Fruit fly (Drosophila melanogaster) whole organism, prepupa: ENCODE results near the gene drongo.

Experiments
- Blimp-1 ChIP-seq: fragments of 200-800 bp; sonication (Bioruptor generic); optimal IDR thresholded peaks from 3 replicates; lab custom pipeline; 2017; ENCODE audit warnings: missing biosample characterization, missing genetic modification characterization, mild to moderate bottlenecking, moderate library complexity, missing genetic modification reagents
- CG10631 ChIP-seq: fragments of 200-800 bp; sonication (Bioruptor generic); optimal IDR thresholded peaks from 2 replicates; lab custom pipeline; 2016; ENCODE audit warnings: missing biosample characterization, missing genetic modification characterization
- CG10669 ChIP-seq: fragments of 200-800 bp; sonication (Bioruptor generic); optimal IDR thresholded peaks from 3 replicates; lab custom pipeline; 2018; ENCODE audit warnings: missing biosample characterization, mild to moderate bottlenecking, missing genetic modification characterization, moderate library complexity
- CG11294 ChIP-seq: fragments of 200-800 bp; sonication (Bioruptor generic); IDR thresholded peaks from 2 replicates; pipeline ENCODE4 v1.3.6; 2022; ENCODE audit warnings: missing biosample characterization, missing genetic modification characterization
- CG11762 ChIP-seq: fragments of 200-800 bp; sonication (Bioruptor generic); optimal IDR thresholded peaks from 3 replicates; lab custom pipeline; 2016; ENCODE audit warnings: missing biosample characterization, missing genetic modification characterization; ENCODE audit not compliant: insufficient read depth
- CG11902 ChIP-seq: fragments of 200-800 bp; sonication (Bioruptor generic); optimal IDR thresholded peaks from 3 replicates; lab custom pipeline; 2016; ENCODE audit warnings: missing biosample characterization, missing genetic modification characterization
- CG15336 ChIP-seq: fragments of 200-800 bp; sonication (Bioruptor generic); IDR thresholded peaks from 2 replicates; pipeline ENCODE4 v1.3.6; 2022; ENCODE audit warnings: missing biosample characterization, missing genetic modification characterization
- CG16779 ChIP-seq: fragments of 200-800 bp; sonication (Bioruptor generic); optimal IDR thresholded peaks from 3 replicates; lab custom pipeline; 2017; ENCODE audit warnings: missing biosample characterization, mild to moderate bottlenecking, missing genetic modification characterization
- CG3032 ChIP-seq: fragments of 200-800 bp; optimal IDR thresholded peaks from 2 replicates; lab custom pipeline; 2019; ENCODE audit warnings: missing biosample characterization, mild to moderate bottlenecking, missing genetic modification characterization, moderate library complexity
- CG31627 ChIP-seq: fragments of 200-800 bp; sonication (Bioruptor generic); optimal IDR thresholded peaks from 3 replicates; lab custom pipeline; 2016; ENCODE audit warnings: missing biosample characterization, missing genetic modification characterization
- CG34406 ChIP-seq: fragments of 200-800 bp; sonication (Bioruptor generic); optimal IDR thresholded peaks from 3 replicates; lab custom pipeline; 2016; ENCODE audit warnings: missing biosample characterization, missing genetic modification characterization
- CG4318 ChIP-seq: fragments of 200-800 bp; sonication (Bioruptor generic); optimal IDR thresholded peaks from 3 replicates; lab custom pipeline; 2017; ENCODE audit warnings: missing biosample characterization, mild to moderate bottlenecking, missing genetic modification characterization
- CG6163 ChIP-seq: fragments of 200-800 bp; sonication (Bioruptor generic); IDR thresholded peaks from 3 replicates; pipeline ENCODE4 v1.3.6; 2022; ENCODE audit warnings: missing biosample characterization, missing genetic modification characterization
- CG6276 ChIP-seq: fragments of 200-800 bp; sonication (Bioruptor generic); optimal IDR thresholded peaks from 2 replicates; lab custom pipeline; 2017; ENCODE audit warnings: missing biosample characterization, mild to moderate bottlenecking, missing genetic modification characterization
- CG6792 ChIP-seq: fragments of 200-800 bp; sonication (Bioruptor generic); optimal IDR thresholded peaks from 3 replicates; lab custom pipeline; 2016; ENCODE audit warnings: missing biosample characterization, missing genetic modification characterization
- CG6854 ChIP-seq: fragments of 200-800 bp; sonication (Bioruptor generic); optimal IDR thresholded peaks from 2 replicates; lab custom pipeline; 2017; ENCODE audit warnings: missing biosample characterization, mild to moderate bottlenecking, missing genetic modification characterization
- CG7368 ChIP-seq: fragments of 200-800 bp; sonication (Bioruptor generic); optimal IDR thresholded peaks from 3 replicates; lab custom pipeline; 2016; ENCODE audit warnings: missing biosample characterization, missing genetic modification characterization
- CG8119 ChIP-seq: fragments of 200-800 bp; sonication (Bioruptor generic); IDR thresholded peaks from 3 replicates; pipeline ENCODE4 v1.3.6; 2022; ENCODE audit warnings: missing biosample characterization, missing genetic modification characterization
- CG8319 ChIP-seq: fragments of 200-800 bp; sonication (Bioruptor generic); optimal IDR thresholded peaks from 3 replicates; lab custom pipeline; 2016; ENCODE audit warnings: missing biosample characterization, missing genetic modification characterization
- CG9139 ChIP-seq: fragments of 200-800 bp; sonication (Bioruptor generic); optimal IDR thresholded peaks from 3 replicates; lab custom pipeline; 2017; ENCODE audit warnings: missing biosample characterization, mild to moderate bottlenecking, missing genetic modification characterization
- Eip75B ChIP-seq: fragments of 200-800 bp; sonication (Bioruptor generic); optimal IDR thresholded peaks from 3 replicates; lab custom pipeline; 2016; ENCODE audit warnings: missing biosample characterization, missing genetic modification characterization
- Eip78C ChIP-seq: fragments of 200-800 bp; sonication (Bioruptor generic); peaks from one replicate; lab custom pipeline; 2016; ENCODE audit warnings: missing biosample characterization, missing genetic modification characterization
- Ets21C ChIP-seq: fragments of 200-800 bp; sonication (Bioruptor generic); optimal IDR thresholded peaks from 3 replicates; lab custom pipeline; 2016; ENCODE audit warnings: missing biosample characterization, missing genetic modification characterization
- Ets96B ChIP-seq: fragments of 200-800 bp; optimal IDR thresholded peaks from 2 replicates; lab custom pipeline; 2019; ENCODE audit warnings: missing biosample characterization, mild to moderate bottlenecking, missing genetic modification characterization, moderate library complexity
- Gug ChIP-seq: fragments of 200-800 bp; sonication (Bioruptor generic); IDR thresholded peaks from 2 replicates; pipeline ENCODE4 v1.3.6; 2022; ENCODE audit warnings: missing biosample characterization, missing genetic modification characterization
- Hr38 ChIP-seq: sonication (Bioruptor generic); optimal IDR thresholded peaks from 2 replicates; lab custom pipeline; 2016; ENCODE audit warnings: missing biosample characterization, missing genetic modification characterization
- Hr39 ChIP-seq: fragments of 200-800 bp; sonication (Bioruptor generic); optimal IDR thresholded peaks from 2 replicates; lab custom pipeline; 2016; ENCODE audit warnings: missing biosample characterization, missing genetic modification characterization
- Hr4 ChIP-seq: fragments of 200-800 bp; sonication (Bioruptor generic); optimal IDR thresholded peaks from 3 replicates; lab custom pipeline; 2016; ENCODE audit warnings: missing biosample characterization, missing genetic modification characterization
- Met ChIP-seq: fragments of 200-800 bp; sonication (Bioruptor generic); optimal IDR thresholded peaks from 3 replicates; lab custom pipeline; 2016; ENCODE audit warnings: missing biosample characterization, missing genetic modification characterization
- OdsH ChIP-seq: fragments of 200-800 bp; sonication (Bioruptor generic); optimal IDR thresholded peaks from 3 replicates; lab custom pipeline; 2016; ENCODE audit warnings: missing biosample characterization, missing genetic modification characterization
- Smox ChIP-seq: fragments of 200-800 bp; sonication (Bioruptor generic); optimal IDR thresholded peaks from 3 replicates; lab custom pipeline; 2016; ENCODE audit warnings: missing biosample characterization, missing genetic modification characterization
- Sox14 ChIP-seq: fragments of 200-800 bp; sonication (Bioruptor generic); optimal IDR thresholded peaks from 3 replicates; lab custom pipeline; 2016; ENCODE audit warnings: missing biosample characterization, missing genetic modification characterization
- Sox15 ChIP-seq: fragments of 200-800 bp; sonication (Bioruptor generic); optimal IDR thresholded peaks from 3 replicates; lab custom pipeline; 2016; ENCODE audit warnings: missing biosample characterization, missing genetic modification characterization
- achi ChIP-seq: fragments of 200-800 bp; sonication (Bioruptor generic); optimal IDR thresholded peaks from 3 replicates; lab custom pipeline; 2016; ENCODE audit warnings: missing biosample characterization, missing genetic modification characterization
- acj6 ChIP-seq: fragments of 200-800 bp; sonication (Bioruptor generic); optimal IDR thresholded peaks from 3 replicates; lab custom pipeline; 2016; ENCODE audit warnings: missing biosample characterization, missing genetic modification characterization
- dac ChIP-seq: fragments of 200-800 bp; sonication (Bioruptor generic); optimal IDR thresholded peaks from 2 replicates; lab custom pipeline; 2017; ENCODE audit warnings: missing biosample characterization, mild to moderate bottlenecking, missing genetic modification characterization
- dsx ChIP-seq: fragments of 200-800 bp; optimal IDR thresholded peaks from 3 replicates; lab custom pipeline; 2019; ENCODE audit warnings: missing biosample characterization, mild to moderate bottlenecking, missing genetic modification characterization, moderate library complexity; ENCODE audit not compliant: poor library complexity, severe bottlenecking
- eg ChIP-seq: fragments of 200-800 bp; sonication (Bioruptor generic); IDR thresholded peaks from 3 replicates; pipeline ENCODE4 v1.3.6; 2022; ENCODE audit warnings: missing biosample characterization, missing genetic modification characterization
- esn ChIP-seq: fragments of 200-800 bp; sonication (Bioruptor generic); optimal IDR thresholded peaks from 2 replicates; lab custom pipeline; 2016; ENCODE audit warnings: missing biosample characterization, mild to moderate bottlenecking, missing genetic modification characterization, moderate library complexity
- fkh ChIP-seq: fragments of 200-800 bp; sonication (Bioruptor generic); optimal IDR thresholded peaks from 3 replicates; lab custom pipeline; 2017; ENCODE audit warnings: missing biosample characterization, mild to moderate bottlenecking, missing genetic modification characterization, moderate library complexity
- lz ChIP-seq: fragments of 200-800 bp; sonication (Bioruptor generic); optimal IDR thresholded peaks from 3 replicates; lab custom pipeline; 2016; ENCODE audit warnings: missing biosample characterization, missing genetic modification characterization
- net ChIP-seq: fragments of 200-800 bp; sonication (Bioruptor generic); optimal IDR thresholded peaks from 3 replicates; lab custom pipeline; 2016; ENCODE audit warnings: missing biosample characterization, missing genetic modification characterization
- pdm3 ChIP-seq: fragments of 200-800 bp; sonication (Bioruptor generic); optimal IDR thresholded peaks from 3 replicates; lab custom pipeline; 2016; ENCODE audit warnings: missing biosample characterization, missing genetic modification characterization
- salr ChIP-seq, 2 experiments: fragments of 200-800 bp; sonication (Bioruptor generic); optimal IDR thresholded peaks; 3 replicates each; lab custom pipeline; 2016 to 2018; ENCODE audit warnings: missing biosample characterization in 2 of 2, missing genetic modification characterization in 2 of 2, mild to moderate bottlenecking in 1 of 2
- spab ChIP-seq: fragments of 200-800 bp; sonication (Bioruptor generic); optimal IDR thresholded peaks from 2 replicates; lab custom pipeline; 2017; ENCODE audit warnings: missing biosample characterization, mild to moderate bottlenecking, missing genetic modification characterization, missing genetic modification reagents
- ss ChIP-seq, 2 experiments: fragments of 200-800 bp; sonication (Bioruptor generic); optimal IDR thresholded peaks; 2 replicates in 1 of 2; 3 replicates in 1 of 2; lab custom pipeline; 2017 to 2018; ENCODE audit warnings: mild to moderate bottlenecking in 2 of 2, missing biosample characterization in 2 of 2, missing genetic modification characterization in 2 of 2, moderate library complexity in 1 of 2
- svp ChIP-seq: fragments of 200-800 bp; sonication (Bioruptor generic); peaks from one replicate; lab custom pipeline; 2016; ENCODE audit warnings: missing biosample characterization, missing genetic modification characterization
- topi ChIP-seq: fragments of 200-800 bp; sonication (Bioruptor generic); optimal IDR thresholded peaks from 3 replicates; lab custom pipeline; 2016; ENCODE audit warnings: missing biosample characterization, missing genetic modification characterization

Gene drongo

DNA sequence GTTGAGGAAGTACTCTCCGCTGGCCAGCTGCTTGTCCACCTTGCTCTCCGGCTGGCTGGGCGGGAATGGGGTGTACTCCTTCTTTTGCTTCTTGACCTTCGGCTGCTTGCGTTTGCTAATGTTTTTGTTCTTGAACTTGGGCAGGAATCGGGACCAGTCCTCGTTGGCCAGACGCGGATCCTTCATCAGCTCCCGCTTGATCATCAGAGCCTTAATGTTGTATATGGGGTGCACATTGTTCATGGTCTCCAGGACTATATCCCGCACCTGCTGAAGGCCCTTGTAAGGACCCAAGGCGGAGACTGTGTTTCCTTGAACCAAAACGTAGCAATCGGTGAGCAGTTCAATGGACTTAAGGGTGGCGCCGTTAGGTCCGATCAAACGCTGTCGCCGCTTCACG, 18.1 kb upstream of the drongo start:
- TF ChIP-seq CG7368 (GFP tag; lab: Kevin White, UChicago): no peak
- TF ChIP-seq CG31627: no peak
- no peak for TF ChIP-seq esn
- TF ChIP-seq Sox14: no peak
- TF ChIP-seq Blimp-1: no peak
- no peak for TF ChIP-seq Met (GFP tag; lab: Kevin White, UChicago)
- TF ChIP-seq CG8119 (GFP tag; lab: Robert Waterston, UW): no peak
- no peak for TF ChIP-seq lz (GFP tag; lab: Kevin White, UChicago)
- no peak for TF ChIP-seq Smox (GFP tag; lab: Kevin White, UChicago)
- TF ChIP-seq CG11762 (GFP tag; lab: Kevin White, UChicago): no peak
- TF ChIP-seq OdsH: no peak
- no peak for TF ChIP-seq pdm3
- no peak for TF ChIP-seq topi (GFP tag; lab: Kevin White, UChicago)
- no peak for TF ChIP-seq CG15336 (GFP tag; lab: Robert Waterston, UW)
- TF ChIP-seq CG9139 (GFP tag; lab: Kevin White, UChicago): no peak
- TF ChIP-seq fkh: no peak
- no peak for TF ChIP-seq CG11294 (GFP tag; lab: Robert Waterston, UW)
- TF ChIP-seq CG4318 (GFP tag; lab: Kevin White, UChicago): no peak

DNA sequence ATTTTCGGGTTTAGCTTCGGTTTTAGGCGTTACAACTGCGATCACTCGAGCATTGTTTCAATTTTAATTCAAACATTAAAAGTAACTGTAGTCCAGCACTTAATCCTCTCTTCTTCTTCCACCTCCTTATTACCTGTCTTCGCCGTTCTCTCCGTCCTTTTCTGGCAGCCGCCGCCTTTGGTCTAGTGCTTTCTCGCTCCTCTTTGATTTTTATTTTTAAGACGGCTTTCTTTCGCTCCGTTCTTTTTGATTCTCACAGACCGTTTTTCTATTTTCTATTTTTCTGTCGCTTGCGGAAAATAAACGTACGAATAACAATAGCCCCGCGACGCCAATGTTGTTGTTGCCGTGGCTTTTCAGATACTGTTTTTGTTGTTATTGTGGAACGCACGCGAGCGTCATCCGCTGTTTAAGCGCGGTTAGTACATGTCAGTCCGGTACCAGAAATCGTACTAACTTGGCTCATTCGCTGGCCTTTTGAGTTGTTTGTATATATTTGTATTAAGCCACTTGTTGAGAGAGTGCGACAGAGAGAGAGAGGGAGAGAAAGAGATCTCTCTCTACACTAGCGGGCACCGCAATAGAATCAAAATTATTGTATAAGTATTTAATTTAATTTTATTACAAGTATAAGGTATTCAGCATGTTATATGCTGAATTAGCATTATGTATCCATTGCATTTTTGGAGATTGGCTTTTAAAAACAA, 17.2 kb upstream of the drongo start, which contains the start of gene aru:
Gene aru, minus strand, starts transcription at position 456 of the 707 bp plus-strand sequence.
- TF ChIP-seq CG8119 (GFP tag; lab: Robert Waterston, UW): peak; percentile 66; the same call in 2 of the 3 replicates
- peak; percentile 34 to 65 for TF ChIP-seq ss (GFP tag; optimal IDR thresholded peaks at IDR 0.05; lab: Kevin White, UChicago)
- TF ChIP-seq Met (GFP tag; lab: Kevin White, UChicago): peak; percentile 41
- TF ChIP-seq esn: peak; percentile 40
- peak; percentile 22 for TF ChIP-seq Ets96B
- peak; percentile 10 for TF ChIP-seq lz (GFP tag; lab: Kevin White, UChicago)
- TF ChIP-seq CG9139 (GFP tag; lab: Kevin White, UChicago): no peak
- TF ChIP-seq salr (GFP tag; optimal IDR thresholded peaks at IDR 0.05; lab: Kevin White, UChicago): peak in 1 of 2 experiments; percentile 9
- no peak for TF ChIP-seq dac
- no peak for TF ChIP-seq CG34406 (GFP tag; lab: Kevin White, UChicago)
- no peak for TF ChIP-seq CG11902 (GFP tag; lab: Kevin White, UChicago)
- no peak for TF ChIP-seq Ets21C
- peak; percentile 82 for TF ChIP-seq Eip78C (GFP tag; lab: Kevin White, UChicago)
- TF ChIP-seq acj6 (GFP tag; lab: Kevin White, UChicago): peak; percentile 33
- peak; percentile 59; the same call in 2 of the 3 replicates for TF ChIP-seq eg (GFP tag; lab: Robert Waterston, UW)
- TF ChIP-seq Hr38 (GFP tag; lab: Kevin White, UChicago): no peak
- peak; percentile 29 for TF ChIP-seq CG10669 (GFP tag; lab: Kevin White, UChicago)
- TF ChIP-seq CG11762 (GFP tag; lab: Kevin White, UChicago): no peak
- peak; percentile 22 for TF ChIP-seq CG3032 (tag; lab: Kevin White, UChicago)
- no peak for TF ChIP-seq Hr39 (GFP tag; lab: Kevin White, UChicago)
- peak; percentile 13 for TF ChIP-seq CG16779 (tag; lab: Kevin White, UChicago)
- no peak for TF ChIP-seq CG8319 (GFP tag; lab: Kevin White, UChicago)
- TF ChIP-seq Sox15 (GFP tag; lab: Kevin White, UChicago): no peak
- no peak for TF ChIP-seq spab (GFP tag; lab: Kevin White, UChicago)
- TF ChIP-seq dsx (GFP tag; lab: Kevin White, UChicago): no peak
- peak; percentile 62; the same call in 1 of the 3 replicates for TF ChIP-seq CG6163 (GFP tag; lab: Robert Waterston, UW)
- peak; percentile 24 for TF ChIP-seq pdm3
- no peak for TF ChIP-seq Eip75B (GFP tag; lab: Kevin White, UChicago)
- TF ChIP-seq svp (GFP tag; lab: Kevin White, UChicago): peak; percentile 54
- TF ChIP-seq achi (GFP tag; lab: Kevin White, UChicago): peak; percentile 12
- TF ChIP-seq CG7368 (GFP tag; lab: Kevin White, UChicago): peak; percentile 12
- TF ChIP-seq net (GFP tag; lab: Kevin White, UChicago): peak; percentile 10
- no peak for TF ChIP-seq Sox14
- no peak for TF ChIP-seq CG10631 (GFP tag; lab: Kevin White, UChicago)
- TF ChIP-seq CG6854: no peak
- no peak for TF ChIP-seq CG31627
- TF ChIP-seq topi (GFP tag; lab: Kevin White, UChicago): peak; percentile 23
- peak; percentile 21 for TF ChIP-seq CG6276
- no peak for TF ChIP-seq Gug
- TF ChIP-seq Hr4: peak; percentile 37
- peak; percentile 1 for TF ChIP-seq CG6792 (GFP tag; lab: Kevin White, UChicago)
